Fruit fly (Drosophila melanogaster): ENCODE measurements around the gene CG5968.

CG5968 gene

DNA sequence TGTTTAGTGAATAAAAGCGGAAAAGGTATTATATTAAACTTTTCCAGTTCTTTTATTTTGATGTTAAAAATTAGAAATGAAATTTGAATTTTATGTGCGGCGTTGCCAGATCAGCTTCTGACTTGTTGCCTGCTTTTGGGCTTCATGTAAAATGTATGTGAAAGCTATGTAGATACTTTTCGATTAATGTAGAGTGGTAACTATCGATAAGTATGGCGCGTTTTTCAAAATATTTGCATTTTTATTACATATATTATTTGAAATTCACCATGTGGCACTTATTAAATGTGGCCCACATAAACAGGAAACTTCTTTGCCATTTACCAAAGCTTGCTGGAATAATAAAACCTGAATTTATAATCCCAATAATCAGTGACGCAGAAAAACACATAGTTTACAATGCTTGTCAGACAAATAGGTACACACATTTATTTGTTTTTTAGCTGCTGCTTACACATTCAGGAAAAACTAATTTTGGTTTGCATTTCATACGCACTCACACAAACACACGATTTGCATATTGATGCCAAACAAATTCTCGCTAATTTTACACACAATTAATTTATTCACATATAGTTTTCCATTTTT, 42.0 kb downstream of the CG5968 start:
- no peak for TF ChIP-seq pan (optimal IDR thresholded peaks at IDR 0.05)
- no peak for TF ChIP-seq Dll (optimal IDR thresholded peaks at IDR 0.05)
- no peak for TF ChIP-seq EcR (GFP tag; optimal IDR thresholded peaks at IDR 0.05)
- TF ChIP-seq psq (optimal IDR thresholded peaks at IDR 0.05), result no peak
- no peak for TF ChIP-seq CG8478 (optimal IDR thresholded peaks at IDR 0.05)
- TF ChIP-seq usp (GFP tag; optimal IDR thresholded peaks at IDR 0.05), result no peak

DNA sequence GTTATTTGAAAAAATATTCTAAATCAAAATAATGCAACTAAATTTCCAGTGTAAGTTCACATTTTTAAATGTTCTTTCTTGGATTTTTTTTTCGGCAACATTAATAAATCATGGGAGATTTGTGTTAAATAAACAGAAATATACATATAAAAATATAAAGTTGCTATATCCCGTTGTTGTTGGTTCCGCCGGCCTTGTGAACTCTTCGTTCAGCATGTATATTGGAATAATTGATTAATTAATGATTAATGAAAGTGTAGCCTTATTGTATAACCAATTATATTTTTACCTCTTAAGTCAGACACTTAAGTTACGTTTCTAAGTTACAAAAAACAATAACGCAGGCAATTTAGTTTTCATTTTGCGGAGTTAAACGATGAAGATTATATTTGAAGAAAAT, 42.6 kb downstream of the CG5968 start:
- TF ChIP-seq EcR (GFP tag; optimal IDR thresholded peaks at IDR 0.05), result no peak
- no peak for TF ChIP-seq usp (GFP tag; optimal IDR thresholded peaks at IDR 0.05)
- no peak for TF ChIP-seq Dll (optimal IDR thresholded peaks at IDR 0.05)

DNA sequence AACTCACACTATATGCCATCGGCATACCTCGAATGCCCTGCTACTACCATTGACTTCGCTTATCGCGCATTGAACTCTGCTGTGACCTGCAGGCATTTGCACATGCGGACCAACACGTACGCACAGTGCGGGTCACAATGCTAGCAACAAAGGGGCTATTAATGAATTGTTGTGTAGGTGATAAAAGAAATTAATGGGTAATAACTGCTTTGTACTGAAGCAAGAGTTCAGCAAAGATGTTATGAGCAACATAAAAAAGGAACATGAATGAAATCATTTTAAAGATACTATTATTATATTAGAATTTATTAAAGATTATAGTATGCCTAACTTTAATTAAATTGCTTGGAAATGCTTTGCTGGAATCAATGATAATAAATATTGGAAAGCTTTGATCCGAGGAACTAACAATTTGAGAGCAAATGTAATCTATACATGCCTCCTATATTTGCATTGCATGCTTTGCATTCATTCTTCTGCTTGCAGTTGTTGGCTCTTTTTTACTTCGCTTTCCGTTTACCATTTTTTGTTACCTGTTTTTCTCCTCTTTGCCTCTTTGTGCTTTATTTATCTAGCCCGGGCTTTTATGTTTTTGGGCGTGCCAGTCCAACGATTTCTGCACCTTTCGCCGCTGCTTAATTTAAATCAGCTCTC, 46.7 kb downstream of the CG5968 start:
- TF ChIP-seq usp (GFP tag; optimal IDR thresholded peaks at IDR 0.05), result no peak
- no peak for TF ChIP-seq Dll (optimal IDR thresholded peaks at IDR 0.05)
- TF ChIP-seq EcR (GFP tag; optimal IDR thresholded peaks at IDR 0.05), result no peak
- no peak for TF ChIP-seq CG8478 (optimal IDR thresholded peaks at IDR 0.05)
- no peak for TF ChIP-seq pan (optimal IDR thresholded peaks at IDR 0.05)
- no peak for TF ChIP-seq psq (optimal IDR thresholded peaks at IDR 0.05)

DNA sequence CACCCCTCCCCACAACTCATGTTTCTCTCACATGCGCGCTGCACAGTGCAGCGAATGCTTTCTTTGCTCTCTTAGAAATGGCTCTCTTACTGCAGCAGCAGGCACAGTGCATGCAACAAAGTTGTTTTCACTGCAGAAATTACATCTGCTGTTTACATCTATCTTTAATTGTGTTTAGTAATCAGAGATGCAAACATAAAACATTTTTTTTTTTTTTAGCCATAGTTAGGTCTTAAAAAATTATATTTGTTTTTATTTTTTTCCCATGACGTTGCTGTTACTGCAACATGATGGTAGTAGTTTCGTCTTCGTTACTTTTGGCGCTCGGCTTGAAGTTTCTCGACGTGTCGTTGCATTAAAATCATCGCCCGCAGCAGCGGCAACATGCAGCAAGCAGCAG, 48.4 kb downstream of the CG5968 start:
- TF ChIP-seq Dll (optimal IDR thresholded peaks at IDR 0.05), result no peak
- no peak for TF ChIP-seq pan (optimal IDR thresholded peaks at IDR 0.05)
- TF ChIP-seq CG8478 (optimal IDR thresholded peaks at IDR 0.05), result no peak
- TF ChIP-seq usp (GFP tag; optimal IDR thresholded peaks at IDR 0.05), result no peak
- TF ChIP-seq psq (optimal IDR thresholded peaks at IDR 0.05), result no peak
- no peak for TF ChIP-seq EcR (GFP tag; optimal IDR thresholded peaks at IDR 0.05)

DNA sequence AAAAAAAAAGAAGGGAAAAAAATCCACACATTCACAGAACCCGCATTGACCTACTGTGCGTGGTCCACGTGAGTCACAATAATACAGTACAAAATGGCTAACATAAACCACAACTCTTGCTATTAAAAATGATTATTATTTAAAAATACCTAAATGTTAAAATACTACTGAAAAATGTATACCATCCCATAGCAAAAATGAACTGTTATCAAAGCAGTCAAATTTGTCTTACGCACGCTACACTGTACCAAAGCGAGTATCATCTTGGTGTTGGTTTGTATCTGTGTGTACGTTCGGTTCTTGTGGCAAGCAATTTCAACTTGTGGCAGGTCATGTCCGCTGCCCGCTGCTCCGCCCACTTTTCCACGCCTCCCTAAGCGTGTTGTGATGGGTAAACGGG, 49.3 kb downstream of the CG5968 start:
- TF ChIP-seq usp (GFP tag; optimal IDR thresholded peaks at IDR 0.05) (no peak), EcR (GFP tag; optimal IDR thresholded peaks at IDR 0.05) (no peak), CG8478 (optimal IDR thresholded peaks at IDR 0.05) (no peak), Dll (optimal IDR thresholded peaks at IDR 0.05) (no peak), psq (optimal IDR thresholded peaks at IDR 0.05) (no peak), pan (optimal IDR thresholded peaks at IDR 0.05) (no peak)

DNA sequence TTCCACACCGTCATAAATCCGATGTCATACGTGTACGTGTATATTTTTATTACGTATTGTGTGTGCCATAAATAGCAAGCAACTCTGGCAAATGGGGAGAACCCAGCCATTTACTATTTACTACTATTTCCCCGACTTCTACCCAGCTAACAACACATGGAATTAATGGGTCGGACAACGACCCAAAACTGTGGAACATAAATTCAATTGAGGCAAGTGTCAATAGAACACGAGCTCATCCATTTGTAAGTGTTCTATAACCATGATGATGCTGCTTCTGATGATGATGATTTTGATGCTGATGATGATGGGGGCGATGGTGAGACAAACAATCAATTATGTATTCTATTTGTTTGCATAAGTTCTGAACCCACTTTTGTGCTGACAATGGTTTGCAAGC, 50.2 kb downstream of the CG5968 start:
- TF ChIP-seq CG8478 (optimal IDR thresholded peaks at IDR 0.05), result no peak
- TF ChIP-seq psq (optimal IDR thresholded peaks at IDR 0.05), result no peak
- no peak for TF ChIP-seq Dll (optimal IDR thresholded peaks at IDR 0.05)
- TF ChIP-seq usp (GFP tag; optimal IDR thresholded peaks at IDR 0.05), result no peak
- TF ChIP-seq EcR (GFP tag; optimal IDR thresholded peaks at IDR 0.05), result no peak
- no peak for TF ChIP-seq pan (optimal IDR thresholded peaks at IDR 0.05)
